Worm (Caenorhabditis elegans): ENCODE measurements around the gene spe-41.

Gene spe-41

DNA sequence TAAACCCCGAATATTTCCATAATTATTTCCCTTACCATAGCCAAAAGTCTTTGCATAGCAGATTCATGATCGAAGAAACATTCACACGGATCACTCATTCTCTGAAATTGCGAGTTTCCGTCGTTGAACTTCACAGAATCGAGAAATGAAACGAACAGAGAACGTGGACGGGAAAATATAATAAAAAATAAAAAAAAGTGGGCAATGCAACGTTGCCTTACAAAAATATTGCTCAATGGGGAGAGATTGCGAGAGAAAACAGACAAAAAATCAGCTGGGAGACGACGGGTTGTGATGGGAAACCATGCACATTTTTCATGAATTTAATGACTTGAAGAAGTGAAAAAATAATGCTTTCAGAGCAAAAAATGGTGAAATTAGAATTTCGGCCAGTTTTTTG, 25.6 kb upstream of the spe-41 start, which contains the start of gene smim-14:
smim-14 (minus strand) TSS at position 101 of the 400 bp plus-strand sequence.
- TF ChIP-seq atf-7 (tag; optimal IDR thresholded peaks at IDR 0.05) = no peak
- no peak for TF ChIP-seq snpc-1.1 (tag; optimal IDR thresholded peaks at IDR 0.05; ENCODE audit: insufficient read depth)
- no peak for TF ChIP-seq Y79H2A.3 (GFP tag; conservative IDR thresholded peaks at IDR 0.05)
- TF ChIP-seq ceh-40 (GFP tag; IDR thresholded peaks at IDR 0.05) = no peak
- no peak; the same call in 1 of the 2 replicates for TF ChIP-seq hmg-1.2 (GFP tag; IDR thresholded peaks at IDR 0.05)
- no peak for TF ChIP-seq egrh-3 (GFP tag; IDR thresholded peaks at IDR 0.05)
- TF ChIP-seq efl-1 (GFP tag; optimal IDR thresholded peaks at IDR 0.05) = no peak

DNA sequence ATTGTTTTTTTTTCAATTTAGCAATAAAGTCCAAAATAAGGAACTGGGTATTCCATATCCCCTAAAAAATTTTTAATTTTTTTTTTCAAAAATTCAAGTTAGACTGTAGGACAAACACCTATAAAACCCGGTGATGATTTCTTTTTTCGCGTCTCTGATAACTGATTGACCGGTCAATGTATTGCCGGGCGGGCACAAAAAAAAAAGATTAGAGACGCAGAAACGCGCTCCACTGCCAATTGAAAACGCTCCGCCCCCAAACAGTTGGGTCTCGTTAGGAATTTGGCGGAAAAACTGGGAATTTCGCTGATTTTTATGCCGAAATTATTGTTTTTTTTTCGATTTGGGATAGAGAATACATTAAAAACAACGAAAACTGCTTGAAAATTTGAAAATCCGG, 24.4 kb upstream of the spe-41 start:
- no peak for TF ChIP-seq snpc-3.4 (tag; optimal IDR thresholded peaks at IDR 0.05)
- TF ChIP-seq nhr-80 (tag; optimal IDR thresholded peaks at IDR 0.05) = peak; percentile 52
- TF ChIP-seq chd-7 (tag; optimal IDR thresholded peaks at IDR 0.05) = no peak
- no peak for TF ChIP-seq cebp-1 (GFP tag; IDR thresholded peaks at IDR 0.05)
- peak; percentile 13 for TF ChIP-seq cebp-1 (tag; optimal IDR thresholded peaks at IDR 0.05)
- TF ChIP-seq ceh-100 (GFP tag; IDR thresholded peaks at IDR 0.05) = no peak
- no peak for TF ChIP-seq Y56A3A.18 (GFP tag; IDR thresholded peaks at IDR 0.05)
- TF ChIP-seq tlf-1 (GFP tag; optimal IDR thresholded peaks at IDR 0.05) = no peak
- TF ChIP-seq nhr-90 (tag; optimal IDR thresholded peaks at IDR 0.05) = no peak
- no peak for TF ChIP-seq lir-1 (GFP tag; conservative IDR thresholded peaks at IDR 0.05)
- no peak for TF ChIP-seq mxl-1 (tag; optimal IDR thresholded peaks at IDR 0.05)
- no peak for TF ChIP-seq T26A5.8 (tag; optimal IDR thresholded peaks at IDR 0.05)
- TF ChIP-seq ceh-58 (GFP tag; IDR thresholded peaks at IDR 0.05) = no peak
- no peak for TF ChIP-seq lin-40 (tag; optimal IDR thresholded peaks at IDR 0.05)
- TF ChIP-seq ztf-26 (tag; optimal IDR thresholded peaks at IDR 0.05) = no peak
- TF ChIP-seq ama-1 (optimal IDR thresholded peaks at IDR 0.05) = no peak
- no peak for TF ChIP-seq ama-1 (GFP tag; optimal IDR thresholded peaks at IDR 0.05)

DNA sequence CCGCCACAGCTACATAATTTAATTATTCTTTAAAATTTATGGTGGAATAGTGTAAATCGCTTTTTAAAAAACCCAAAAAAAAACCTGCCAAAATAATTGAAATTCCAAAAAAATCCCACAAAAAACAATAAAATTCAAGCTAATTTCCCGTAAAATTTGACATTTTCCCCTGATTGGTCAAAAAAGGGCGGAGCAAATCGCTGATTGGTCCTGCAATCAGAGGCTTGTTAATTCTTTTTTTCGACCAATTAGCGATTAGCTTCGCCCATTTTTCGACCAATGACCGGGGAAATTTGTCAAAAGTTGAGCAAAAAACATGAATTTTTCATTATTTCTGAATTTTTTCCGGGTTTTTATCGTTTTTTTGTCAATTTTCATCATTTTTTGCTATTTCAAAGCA, 23.0 kb upstream of the spe-41 start:
- no peak for TF ChIP-seq D2030.7 (GFP tag; IDR thresholded peaks at IDR 0.05)
- peak; percentile 73 for TF ChIP-seq nfyb-1 (GFP tag; IDR thresholded peaks at IDR 0.05)

DNA sequence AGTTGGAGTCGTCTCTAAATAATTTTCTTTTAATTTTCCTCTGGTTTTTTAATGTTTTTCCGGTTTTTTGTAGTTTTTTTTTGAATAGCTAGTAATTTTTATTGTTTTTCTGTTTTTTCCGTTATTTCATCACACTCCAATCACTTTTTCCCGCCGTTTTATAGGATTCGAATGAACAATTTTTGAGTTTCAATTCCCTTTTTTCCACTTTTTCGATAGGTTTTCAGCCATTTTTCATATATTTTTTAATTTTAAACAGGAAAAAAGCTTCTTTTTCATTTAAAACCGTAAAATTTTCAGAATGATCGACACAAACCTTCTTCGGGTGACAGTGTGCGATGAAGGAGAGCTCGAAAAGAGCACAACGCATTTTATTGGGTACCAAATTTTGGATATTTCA, 17.4 kb upstream of the spe-41 start, which contains the start of gene pph-6:
pph-6 (plus strand) TSS at position 301 of the 400 bp plus-strand sequence.
- TF ChIP-seq ceh-91 (GFP tag; IDR thresholded peaks at IDR 0.05) (no peak), hmg-20 (GFP tag; IDR thresholded peaks at IDR 0.05) (no peak), B0336.3 (GFP tag; IDR thresholded peaks at IDR 0.05) (no peak), hrde-1 (tag; optimal IDR thresholded peaks at IDR 0.05; ENCODE audit: borderline replicate concordance) (no peak), egl-18 (GFP tag; IDR thresholded peaks at IDR 0.05) (no peak), snpc-3.4 (tag; optimal IDR thresholded peaks at IDR 0.05) (no peak), ceh-58 (GFP tag; IDR thresholded peaks at IDR 0.05) (no peak), ZK185.1 (tag; optimal IDR thresholded peaks at IDR 0.05; ENCODE audit: poor library complexity, severe bottlenecking) (no peak), ztf-26 (tag; optimal IDR thresholded peaks at IDR 0.05) (no peak), ztf-3 (GFP tag; optimal IDR thresholded peaks at IDR 0.05) (no peak), mel-28 (tag; optimal IDR thresholded peaks at IDR 0.05; ENCODE audit: borderline replicate concordance) (no peak), pha-4 (tag; optimal IDR thresholded peaks at IDR 0.05) (no peak), K12H6.12 (tag; optimal IDR thresholded peaks at IDR 0.05) (no peak), nhr-120 (GFP tag; IDR thresholded peaks at IDR 0.05) (no peak), mcd-1 (GFP tag; IDR thresholded peaks at IDR 0.05) (no peak), tbp1 (GFP tag; optimal IDR thresholded peaks at IDR 0.05) (no peak), T26A5.8 (tag; optimal IDR thresholded peaks at IDR 0.05) (no peak), ceh-79 (tag; optimal IDR thresholded peaks at IDR 0.05) (no peak), attf-3 (GFP tag; conservative IDR thresholded peaks at IDR 0.05) (no peak)

All from whole organism, young adult.